Fruit fly (Drosophila melanogaster) whole organism, embryonic: Measurements from ENCODE around the gene CG14183.
A peak's percentile ranks its signal among the peaks of the same experiment; 100 is the strongest.

Experiments used
- BtbVII ChIP-seq: fragments of 200-800 bp; sonication (Bioruptor generic); optimal IDR thresholded peaks from 3 replicates; lab custom pipeline; 2017; ENCODE audit warnings: missing biosample characterization, mild to moderate bottlenecking, missing genetic modification characterization
- CG1024 ChIP-seq: fragments of 200-800 bp; sonication (Bioruptor generic); IDR thresholded peaks from 2 replicates; pipeline ENCODE4 v1.3.6; 2022; ENCODE audit warnings: missing biosample characterization, missing genetic modification characterization
- CG10267 ChIP-seq: fragments of 200-800 bp; sonication (Bioruptor generic); optimal IDR thresholded peaks from 2 replicates; lab custom pipeline; 2018; ENCODE audit warnings: missing biosample characterization, mild to moderate bottlenecking, missing genetic modification characterization, moderate library complexity
- CG10654 ChIP-seq: fragments of 200-800 bp; sonication (Bioruptor generic); optimal IDR thresholded peaks from 2 replicates; lab custom pipeline; 2016; ENCODE audit warnings: missing biosample characterization, missing genetic modification characterization
- CG13424 ChIP-seq: fragments of 200-800 bp; sonication (Bioruptor generic); optimal IDR thresholded peaks from 2 replicates; lab custom pipeline; 2019; ENCODE audit warnings: missing biosample characterization, mild to moderate bottlenecking, missing genetic modification characterization, moderate library complexity
- CG17328 ChIP-seq: fragments of 200-800 bp; sonication (Bioruptor generic); IDR thresholded peaks from 2 replicates; pipeline ENCODE4 v1.3.6; 2022; ENCODE audit warnings: missing biosample characterization, missing genetic modification characterization
- CG18262 ChIP-seq: fragments of 200-800 bp; optimal IDR thresholded peaks from 3 replicates; lab custom pipeline; 2019; ENCODE audit warnings: missing biosample characterization, mild to moderate bottlenecking, missing genetic modification characterization, moderate library complexity
- CG2875 ChIP-seq: fragments of 200-800 bp; sonication (Bioruptor generic); optimal IDR thresholded peaks from 2 replicates; lab custom pipeline; 2017; ENCODE audit warnings: missing biosample characterization, mild to moderate bottlenecking, missing genetic modification characterization, missing genetic modification reagents
- CG30020 ChIP-seq: fragments of 200-800 bp; optimal IDR thresholded peaks from 2 replicates; lab custom pipeline; 2019; ENCODE audit warnings: missing biosample characterization, mild to moderate bottlenecking, missing genetic modification characterization, moderate library complexity
- CG31365 ChIP-seq: fragments of 200-800 bp; sonication (Bioruptor generic); optimal IDR thresholded peaks from 2 replicates; lab custom pipeline; 2018; ENCODE audit warnings: missing biosample characterization, mild to moderate bottlenecking, missing genetic modification characterization
- CG32532 ChIP-seq: fragments of 200-800 bp; sonication (Bioruptor generic); IDR thresholded peaks from 2 replicates; pipeline ENCODE4 v1.3.6; 2022; ENCODE audit warnings: missing biosample characterization, missing genetic modification characterization
- CG33557 ChIP-seq: fragments of 200-800 bp; sonication (Bioruptor generic); optimal IDR thresholded peaks from 2 replicates; lab custom pipeline; 2019; ENCODE audit warnings: missing biosample characterization, mild to moderate bottlenecking, missing genetic modification characterization, moderate library complexity
- CG4707 ChIP-seq: fragments of 200-800 bp; sonication (Bioruptor generic); optimal IDR thresholded peaks from 2 replicates; lab custom pipeline; 2018; ENCODE audit warnings: missing biosample characterization, mild to moderate bottlenecking, missing genetic modification characterization, moderate library complexity
- CG4730 ChIP-seq: fragments of 200-800 bp; sonication (Bioruptor generic); IDR thresholded peaks from 2 replicates; pipeline ENCODE4 v1.3.6; 2022; ENCODE audit warnings: missing biosample characterization, missing genetic modification characterization
- CG5180 ChIP-seq: fragments of 200-800 bp; sonication (Bioruptor generic); optimal IDR thresholded peaks from 3 replicates; lab custom pipeline; 2017; ENCODE audit warnings: missing biosample characterization, missing genetic modification characterization, mild to moderate bottlenecking, moderate library complexity, missing genetic modification reagents
- CG6175 ChIP-seq: fragments of 200-800 bp; sonication (Bioruptor generic); IDR thresholded peaks from 3 replicates; pipeline ENCODE4 v1.3.6; 2022; ENCODE audit warnings: missing biosample characterization, missing genetic modification characterization
- CG6254 ChIP-seq: fragments of 200-800 bp; sonication (Bioruptor generic); optimal IDR thresholded peaks from 3 replicates; lab custom pipeline; 2017; ENCODE audit warnings: mild to moderate bottlenecking, missing biosample characterization, missing genetic modification reagents, missing genetic modification characterization
- CG6813 ChIP-seq: fragments of 200-800 bp; sonication (Bioruptor generic); optimal IDR thresholded peaks from 2 replicates; lab custom pipeline; 2017; ENCODE audit warnings: missing biosample characterization, missing genetic modification characterization, mild to moderate bottlenecking, moderate library complexity, missing genetic modification reagents
- CG8765 ChIP-seq: fragments of 200-800 bp; sonication (Bioruptor generic); IDR thresholded peaks from 2 replicates; pipeline ENCODE4 v1.3.6; 2022; ENCODE audit warnings: missing biosample characterization, missing genetic modification characterization
- CG9817 ChIP-seq: fragments of 200-800 bp; sonication (Bioruptor generic); optimal IDR thresholded peaks from 2 replicates; lab custom pipeline; 2018; ENCODE audit warnings: missing biosample characterization, mild to moderate bottlenecking, missing genetic modification characterization, moderate library complexity
- Chrac-16 ChIP-seq: fragments of 200-800 bp; sonication (Bioruptor generic); optimal IDR thresholded peaks from 3 replicates; lab custom pipeline; 2016; ENCODE audit warnings: missing biosample characterization, missing genetic modification characterization
- Dp ChIP-seq: fragments of 200-800 bp; sonication (Bioruptor generic); optimal IDR thresholded peaks from 2 replicates; lab custom pipeline; 2018; ENCODE audit warnings: missing biosample characterization, mild to moderate bottlenecking, missing genetic modification characterization, moderate library complexity
- NC2α ChIP-seq: fragments of 200-800 bp; sonication (Bioruptor generic); optimal IDR thresholded peaks from 2 replicates; lab custom pipeline; 2016; ENCODE audit warnings: missing biosample characterization, missing genetic modification characterization
- Nf-YB ChIP-seq: fragments of 200-800 bp; sonication (Bioruptor generic); optimal IDR thresholded peaks from 3 replicates; lab custom pipeline; 2019; ENCODE audit warnings: missing biosample characterization, mild to moderate bottlenecking, missing genetic modification characterization, moderate library complexity
- Pdp1 ChIP-seq, 2 experiments: fragments of 200-800 bp; sonication (Bioruptor generic); optimal IDR thresholded peaks; 3 replicates each; lab custom pipeline; 2016; ENCODE audit warnings: missing biosample characterization in 2 of 2, missing genetic modification characterization in 2 of 2, mild to moderate bottlenecking in 1 of 2, moderate library complexity in 1 of 2
- Sox102F ChIP-seq: fragments of 200-800 bp; sonication (Bioruptor generic); optimal IDR thresholded peaks from 2 replicates; lab custom pipeline; 2018; ENCODE audit warnings: missing biosample characterization, mild to moderate bottlenecking, missing genetic modification characterization, moderate library complexity
- abd-A ChIP-seq: fragments of 200-800 bp; sonication (Bioruptor generic); optimal IDR thresholded peaks from 3 replicates; lab custom pipeline; 2019; ENCODE audit warnings: missing biosample characterization, mild to moderate bottlenecking, missing genetic modification characterization, moderate library complexity
- ato ChIP-seq: fragments of 200-800 bp; sonication (Bioruptor generic); IDR thresholded peaks from 2 replicates; pipeline ENCODE4 v1.3.6; 2022; ENCODE audit warnings: missing biosample characterization, missing genetic modification characterization; ENCODE audit not compliant: partially characterized antibody
- bbx ChIP-seq: fragments of 200-800 bp; sonication (Bioruptor generic); IDR thresholded peaks from 2 replicates; pipeline ENCODE4 v1.3.6; 2022; ENCODE audit warnings: missing biosample characterization, missing genetic modification characterization; ENCODE audit not compliant: partially characterized antibody
- bigmax ChIP-seq: fragments of 200-800 bp; sonication (Bioruptor generic); optimal IDR thresholded peaks from 2 replicates; lab custom pipeline; 2018; ENCODE audit warnings: missing biosample characterization, mild to moderate bottlenecking, missing genetic modification characterization
- en ChIP-seq: fragments of 200-800 bp; sonication (Bioruptor generic); optimal IDR thresholded peaks from 2 replicates; lab custom pipeline; 2016; ENCODE audit warnings: missing biosample characterization, missing genetic modification characterization
- eve ChIP-seq, 2 experiments: fragments of >200 bp; optimal IDR thresholded peaks; 2 replicates each; lab custom pipeline; 2017; ENCODE audit warnings: missing biosample characterization in 2 of 2, missing genetic modification characterization in 2 of 2
- hkb ChIP-seq, 2 experiments: fragments of 200-800 bp in 1 of 2; fragments of >200 bp in 1 of 2; sonication (Bioruptor generic) in 1 of 2; IDR thresholded peaks in 1 of 2; optimal IDR thresholded peaks in 1 of 2; 2 replicates each; pipeline versions ENCODE4 v1.3.6 to Lab custom; 2017 to 2022; ENCODE audit warnings: missing biosample characterization in 1 of 2, missing genetic modification characterization in 1 of 2
- inv ChIP-seq: fragments of 200-800 bp; sonication (Bioruptor generic); IDR thresholded peaks from 2 replicates; pipeline ENCODE4 v1.3.6; 2022; ENCODE audit warnings: missing biosample characterization, missing genetic modification characterization; ENCODE audit not compliant: partially characterized antibody
- mirr ChIP-seq: fragments of 200-800 bp; sonication (Bioruptor generic); optimal IDR thresholded peaks from 3 replicates; lab custom pipeline; 2018; ENCODE audit warnings: missing biosample characterization, mild to moderate bottlenecking, missing genetic modification characterization
- nmo ChIP-seq: fragments of 200-800 bp; sonication (Bioruptor generic); optimal IDR thresholded peaks from 2 replicates; lab custom pipeline; 2018; ENCODE audit warnings: missing biosample characterization, mild to moderate bottlenecking, missing genetic modification characterization, moderate library complexity
- pzg ChIP-seq: fragments of 200-800 bp; sonication (Bioruptor generic); optimal IDR thresholded peaks from 3 replicates; lab custom pipeline; 2018; ENCODE audit warnings: missing biosample characterization, mild to moderate bottlenecking, missing genetic modification characterization, moderate library complexity
- sc ChIP-seq, 3 experiments: fragments of >200 bp in 2 of 3; fragments of 200-800 bp in 1 of 3; sonication (Bioruptor generic) in 1 of 3; optimal IDR thresholded peaks; 2 replicates in 2 of 3; 3 replicates in 1 of 3; lab custom pipeline; 2017; ENCODE audit warnings: mild to moderate bottlenecking in 1 of 3, missing biosample characterization in 1 of 3, missing genetic modification characterization in 1 of 3, missing genetic modification reagents in 1 of 3
- seq ChIP-seq: fragments of 200-800 bp; sonication (Bioruptor generic); IDR thresholded peaks from 2 replicates; pipeline ENCODE4 v1.3.6; 2022; ENCODE audit warnings: missing biosample characterization, missing genetic modification characterization
- stwl ChIP-seq: fragments of 200-800 bp; sonication (Bioruptor generic); optimal IDR thresholded peaks from 3 replicates; lab custom pipeline; 2018; ENCODE audit warnings: missing biosample characterization, mild to moderate bottlenecking, missing genetic modification characterization, moderate library complexity
- trem ChIP-seq: fragments of 200-800 bp; optimal IDR thresholded peaks from 3 replicates; lab custom pipeline; 2019; ENCODE audit warnings: missing biosample characterization, mild to moderate bottlenecking, missing genetic modification characterization, moderate library complexity
- trh ChIP-seq: fragments of 200-800 bp; sonication (Bioruptor generic); optimal IDR thresholded peaks from 2 replicates; lab custom pipeline; 2016; ENCODE audit warnings: missing biosample characterization, missing genetic modification characterization
- unc-4 ChIP-seq: fragments of 200-800 bp; sonication (Bioruptor generic); IDR thresholded peaks from 2 replicates; pipeline ENCODE4 v1.3.6; 2022; ENCODE audit warnings: missing biosample characterization, missing genetic modification characterization; ENCODE audit not compliant: partially characterized antibody
- unpg ChIP-seq: fragments of 200-800 bp; sonication (Bioruptor generic); optimal IDR thresholded peaks from 3 replicates; lab custom pipeline; 2018; ENCODE audit warnings: missing biosample characterization, mild to moderate bottlenecking, missing genetic modification characterization, moderate library complexity

The CG14183 gene

dm6 chr3L:20005033-20005782 lies 22.4 kb downstream of the CG14183 start, which contains the start of gene kug (continued):
- TF ChIP-seq pzg (no peak), Pdp1 (GFP tag; optimal IDR thresholded peaks at IDR 0.05; lab: Kevin White, UChicago) (peak in 1 of 2 experiments; percentile 46), CG6813 (GFP tag; lab: Kevin White, UChicago) (peak; percentile 6), CG4730 (GFP tag; lab: Robert Waterston, UW) (no peak), CG31365 (tag; lab: Kevin White, UChicago) (no peak), sc (optimal IDR thresholded peaks at IDR 0.05; lab: Kevin White, UChicago) (no peak), sc (GFP tag; optimal IDR thresholded peaks at IDR 0.05; lab: Kevin White, UChicago) (no peak), hkb (optimal IDR thresholded peaks at IDR 0.05; lab: Kevin White, UChicago) (no peak), hkb (GFP tag; IDR thresholded peaks at IDR 0.05; lab: Robert Waterston, UW) (0 out of 2 replicates have a peak, but pooled peaks have one; percentile 5), seq (GFP tag; lab: Robert Waterston, UW) (no peak), CG6175 (GFP tag; lab: Robert Waterston, UW) (no peak), bbx (GFP tag; lab: Robert Waterston, UW) (0 out of 2 replicates have a peak, but pooled peaks have one; percentile 31), CG8765 (GFP tag; lab: Robert Waterston, UW) (no peak), Chrac-16 (no peak), CG33557 (GFP tag; lab: Kevin White, UChicago) (no peak), ato (GFP tag; lab: Robert Waterston, UW) (no peak), CG5180 (peak; percentile 98), Sox102F (GFP tag; lab: Kevin White, UChicago) (no peak)

DNA sequence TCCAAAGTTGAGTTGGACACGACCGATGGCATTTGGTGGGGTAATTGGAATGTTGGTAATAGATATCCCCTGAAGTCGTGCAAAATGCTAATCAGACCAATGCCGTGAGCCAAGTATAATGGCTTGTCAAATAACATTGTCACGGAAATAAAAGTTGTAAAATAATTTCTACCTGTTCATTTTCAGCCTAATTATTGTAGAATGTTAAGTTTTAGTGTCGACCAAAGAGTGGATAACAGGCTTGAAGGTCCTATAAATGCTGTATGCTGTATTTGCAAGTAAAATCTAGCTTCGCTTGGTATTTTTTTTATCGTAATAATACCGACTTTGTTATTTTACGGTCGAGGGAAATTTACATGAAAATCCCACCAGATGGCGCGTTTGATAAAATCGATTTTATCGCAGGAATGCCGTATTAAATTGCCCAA lies 23.2 kb downstream of the CG14183 start:
- peak; percentile 43 for TF ChIP-seq trem (tag; lab: Kevin White, UChicago)
- peak; percentile 31 for TF ChIP-seq CG4707 (GFP tag; lab: Kevin White, UChicago)
- peak; percentile 38 for TF ChIP-seq CG13424
- TF ChIP-seq stwl (tag; lab: Kevin White, UChicago): peak; percentile 44
- TF ChIP-seq Nf-YB: no peak
- peak; percentile 4 for TF ChIP-seq Dp (GFP tag; lab: Kevin White, UChicago)
- no peak for TF ChIP-seq CG10654
- TF ChIP-seq pzg: peak; percentile 4
- no peak for TF ChIP-seq en (GFP tag; lab: Kevin White, UChicago)
- TF ChIP-seq CG17328: 0 out of 2 replicates have a peak, but pooled peaks have one; percentile 24
- TF ChIP-seq trh (GFP tag; lab: Kevin White, UChicago): no peak
- TF ChIP-seq CG30020: peak; percentile 28
- peak; percentile 55; the same call in 1 of the 2 replicates for TF ChIP-seq unc-4 (GFP tag; lab: Robert Waterston, UW)
- TF ChIP-seq CG2875 (GFP tag; lab: Kevin White, UChicago): peak; percentile 14
- peak; percentile 32; the same call in 1 of the 2 replicates for TF ChIP-seq CG32532 (GFP tag; lab: Robert Waterston, UW)
- no peak for TF ChIP-seq CG9817 (tag; lab: Kevin White, UChicago)
- peak; percentile 58 for TF ChIP-seq CG10267 (tag; lab: Kevin White, UChicago)
- TF ChIP-seq inv (GFP tag; lab: Robert Waterston, UW): peak; percentile 23; the same call in 1 of the 2 replicates
- TF ChIP-seq BtbVII (GFP tag; lab: Kevin White, UChicago): peak; percentile 2
- TF ChIP-seq CG1024: no peak
- peak; percentile 8 for TF ChIP-seq mirr
- peak in 1 of 2 experiments; percentile 65 for TF ChIP-seq eve (GFP tag; optimal IDR thresholded peaks at IDR 0.05; lab: Kevin White, UChicago)
- TF ChIP-seq CG6254 (GFP tag; lab: Kevin White, UChicago): peak; percentile 57
- TF ChIP-seq hkb (optimal IDR thresholded peaks at IDR 0.05; lab: Kevin White, UChicago): no peak
- peak; percentile 13; the same call in 1 of the 2 replicates for TF ChIP-seq hkb (GFP tag; IDR thresholded peaks at IDR 0.05; lab: Robert Waterston, UW)
- TF ChIP-seq NC2α: no peak
- TF ChIP-seq unpg (GFP tag; lab: Kevin White, UChicago): peak; percentile 20
- TF ChIP-seq abd-A: peak; percentile 96
- TF ChIP-seq nmo: peak; percentile 1
- no peak for TF ChIP-seq bigmax (GFP tag; lab: Kevin White, UChicago)
- peak; percentile 37 for TF ChIP-seq CG18262
